Fruit fly (Drosophila melanogaster): ENCODE measurements around the gene ATPsynGL.

ATPsynGL gene

DNA sequence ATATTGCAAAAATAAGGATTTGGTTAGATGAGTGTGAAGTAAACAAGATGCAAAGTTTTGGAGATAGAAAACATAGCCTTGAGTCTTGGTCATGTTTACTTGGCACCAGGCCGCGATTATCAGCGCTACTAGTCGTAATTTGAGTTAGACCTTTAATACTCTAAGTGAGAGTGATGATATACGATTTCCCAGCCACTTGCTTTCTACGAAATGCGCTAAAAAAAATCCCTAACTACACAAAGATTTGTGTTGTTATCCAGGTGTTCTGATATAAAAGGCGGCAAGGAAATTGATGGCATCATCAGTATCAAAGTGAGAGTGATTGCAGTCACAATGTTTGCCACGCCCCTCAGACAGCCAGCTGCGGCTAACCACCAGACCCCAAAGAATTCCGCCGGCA, 32.7 kb downstream of the ATPsynGL start, which contains the start of gene Uro:
TSS of gene Uro (plus strand) at position 301 of the 400 bp plus-strand sequence.
- TF ChIP-seq sens (GFP tag) = peak; percentile 18
- no peak for TF ChIP-seq CG6683 (GFP tag; optimal IDR thresholded peaks at IDR 0.05)
- TF ChIP-seq Sox102F (GFP tag; optimal IDR thresholded peaks at IDR 0.05) = no peak

DNA sequence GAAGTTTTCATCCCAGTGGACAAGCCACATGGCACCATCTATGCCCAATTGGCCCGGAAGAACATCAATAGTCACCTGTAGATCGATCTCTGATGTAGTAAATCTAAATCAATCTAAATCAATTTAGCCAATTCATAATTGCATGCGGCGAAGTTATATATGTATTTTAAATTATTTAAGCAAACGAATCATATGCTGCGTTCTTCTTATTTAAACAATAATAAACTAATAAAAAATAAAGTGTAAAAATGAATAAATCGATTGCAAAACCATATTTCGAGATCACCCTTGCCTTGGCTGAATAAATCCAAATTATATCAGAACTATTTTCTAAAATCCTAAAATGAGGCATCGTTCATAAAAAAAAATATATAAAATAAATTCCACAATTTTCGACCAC, 34.1 kb downstream of the ATPsynGL start, which contains the start of gene CG7164:
TSS of gene CG7164 (plus strand) at position 301 of the 400 bp plus-strand sequence.
- TF ChIP-seq grn (GFP tag; optimal IDR thresholded peaks at IDR 0.05) = no peak
- TF ChIP-seq CG15269 (tag; optimal IDR thresholded peaks at IDR 0.05) = no peak
- TF ChIP-seq CG2875 (GFP tag; optimal IDR thresholded peaks at IDR 0.05) = no peak

DNA sequence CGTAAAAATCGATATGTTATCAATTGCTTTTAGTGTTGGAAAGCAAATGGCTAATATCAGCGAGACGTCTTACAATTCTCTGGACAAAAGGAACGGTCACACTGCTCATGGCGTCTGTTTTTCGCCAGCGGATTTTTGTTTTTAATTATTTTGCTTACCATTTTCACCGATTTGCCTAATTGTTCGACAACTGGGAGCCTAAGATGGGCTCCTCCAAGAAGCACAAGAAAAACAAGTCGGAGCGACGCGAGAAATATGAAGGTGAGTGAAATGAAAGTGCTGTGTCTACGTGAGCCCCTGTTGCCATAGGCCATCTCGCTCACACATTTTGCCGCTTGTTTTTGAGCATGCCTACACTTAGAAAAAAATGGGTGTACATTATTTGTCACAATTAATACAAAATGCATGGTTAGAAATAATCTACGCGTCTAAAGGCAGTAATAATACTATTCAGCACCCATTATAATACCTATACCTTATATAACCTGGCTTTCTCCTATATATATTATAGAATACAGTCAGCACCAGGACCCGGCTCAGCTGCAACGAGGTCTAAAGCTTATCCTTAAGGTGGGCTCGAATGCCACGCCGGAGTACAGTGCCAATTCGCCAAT, 35.8 kb downstream of the ATPsynGL start, which contains the start of gene Brd7-9:
TSS of gene Brd7-9 (plus strand) at position 78 of the 614 bp plus-strand sequence.
- TF ChIP-seq dati (GFP tag; IDR thresholded peaks at IDR 0.05) (peak; percentile 80), wdn (GFP tag; IDR thresholded peaks at IDR 0.05) (peak; percentile 70; the same call in 1 of the 2 replicates), CG12744 (GFP tag; optimal IDR thresholded peaks at IDR 0.05) (peak; percentile 43), CG7372 (GFP tag; IDR thresholded peaks at IDR 0.05) (peak; percentile 24; the same call in 1 of the 2 replicates), tna (GFP tag; IDR thresholded peaks at IDR 0.05; ENCODE audit: partially characterized antibody) (0 out of 2 replicates have a peak, but pooled peaks have one; percentile 36), CG33557 (GFP tag; optimal IDR thresholded peaks at IDR 0.05) (no peak), YL-1 (GFP tag; optimal IDR thresholded peaks at IDR 0.05) (peak; percentile 88), wek (GFP tag; optimal IDR thresholded peaks at IDR 0.05) (peak; percentile 66), Gsc (GFP tag; IDR thresholded peaks at IDR 0.05) (no peak), CG43689 (GFP tag; IDR thresholded peaks at IDR 0.05) (peak; percentile 43; the same call in 1 of the 2 replicates), Taf1 (GFP tag; IDR thresholded peaks at IDR 0.05) (peak; percentile 60), da (GFP tag; optimal IDR thresholded peaks at IDR 0.05) (no peak), CG11247 (GFP tag; IDR thresholded peaks at IDR 0.05) (peak; percentile 80), az2 (GFP tag; optimal IDR thresholded peaks at IDR 0.05) (peak; percentile 70), btn (GFP tag; optimal IDR thresholded peaks at IDR 0.05) (peak; percentile 1), CG18476 (GFP tag; optimal IDR thresholded peaks at IDR 0.05) (peak; percentile 57), CG3065 (GFP tag; optimal IDR thresholded peaks at IDR 0.05) (no peak), bowl (GFP tag; IDR thresholded peaks at IDR 0.05) (peak; percentile 55), CG7745 (tag; optimal IDR thresholded peaks at IDR 0.05) (no peak), CG14860 (GFP tag; IDR thresholded peaks at IDR 0.05; ENCODE audit: partially characterized antibody) (0 out of 3 replicates have a peak, but pooled peaks have one; percentile 31), Tbp (GFP tag; optimal IDR thresholded peaks at IDR 0.05) (no peak), CG10431 (GFP tag; optimal IDR thresholded peaks at IDR 0.05) (no peak), eve (GFP tag; optimal IDR thresholded peaks at IDR 0.05) (no peak), ara (GFP tag; IDR thresholded peaks at IDR 0.05) (peak; percentile 72; the same call in 1 of the 2 replicates), pb (GFP tag; optimal IDR thresholded peaks at IDR 0.05) (peak; percentile 39), fru (optimal IDR thresholded peaks at IDR 0.05) (no peak), kah (GFP tag; optimal IDR thresholded peaks at IDR 0.05) (peak; percentile 0), TFAM (GFP tag; optimal IDR thresholded peaks at IDR 0.05) (no peak), kay (GFP tag; optimal IDR thresholded peaks at IDR 0.05) (peak; percentile 44), Nf-YA (GFP tag; IDR thresholded peaks at IDR 0.05) (peak; percentile 37; the same call in 1 of the 2 replicates), grau (tag; optimal IDR thresholded peaks at IDR 0.05) (peak; percentile 62), CG12071 (GFP tag; optimal IDR thresholded peaks at IDR 0.05) (peak; percentile 86), CG8478 (optimal IDR thresholded peaks at IDR 0.05) (no peak), CG17829 (tag; optimal IDR thresholded peaks at IDR 0.05) (peak; percentile 70), gsb-n (tag; optimal IDR thresholded peaks at IDR 0.05) (peak; percentile 16), crol (GFP tag; IDR thresholded peaks at IDR 0.05) (0 out of 2 replicates have a peak, but pooled peaks have one; percentile 8), CG7357 (GFP tag; IDR thresholded peaks at IDR 0.05) (peak; percentile 49; the same call in 1 of the 3 replicates), ato (GFP tag; IDR thresholded peaks at IDR 0.05; ENCODE audit: partially characterized antibody) (peak; percentile 30; the same call in 1 of the 2 replicates), lab (GFP tag; optimal IDR thresholded peaks at IDR 0.05) (peak; percentile 89), jing (GFP tag; optimal IDR thresholded peaks at IDR 0.05) (peak; percentile 28), Dad (GFP tag; optimal IDR thresholded peaks at IDR 0.05) (peak; percentile 59)

Measured in whole organism, embryonic.